Worm (Caenorhabditis elegans): ENCODE data around the gene acr-24.

acr-24 gene

ce11 chrIV:15471430-15471829 lies 25.9 kb upstream of the acr-24 start, which contains the start of gene ntl-11 (continued):
- peak; percentile 96 for TF ChIP-seq nhr-42 (GFP tag; IDR thresholded peaks at IDR 0.05)
- 0 out of 2 replicates have a peak, but pooled peaks have one; percentile 27 for TF ChIP-seq F44E2.7 (GFP tag; IDR thresholded peaks at IDR 0.05)
- TF ChIP-seq lin-38 (GFP tag; IDR thresholded peaks at IDR 0.05), result peak; percentile 100
- peak; percentile 85 for TF ChIP-seq arid-1 (GFP tag; conservative IDR thresholded peaks at IDR 0.05)
- TF ChIP-seq lin-29 (GFP tag; IDR thresholded peaks at IDR 0.05), result peak; percentile 94
- no peak for TF ChIP-seq fos-1 (tag; optimal IDR thresholded peaks at IDR 0.05)
- TF ChIP-seq T26A8.4 (GFP tag; IDR thresholded peaks at IDR 0.05), result peak; percentile 98
- peak; percentile 90 for TF ChIP-seq madf-9 (GFP tag; conservative IDR thresholded peaks at IDR 0.05)
- no peak for TF ChIP-seq lin-39 (tag; optimal IDR thresholded peaks at IDR 0.05)
- TF ChIP-seq mxl-3 (GFP tag; optimal IDR thresholded peaks at IDR 0.05), result peak; percentile 39
- TF ChIP-seq lim-7 (GFP tag; IDR thresholded peaks at IDR 0.05), result peak; percentile 42; the same call in 1 of the 2 replicates
- peak in 1 of 2 experiments; percentile 92 for TF ChIP-seq daf-16 (GFP tag; optimal IDR thresholded peaks at IDR 0.05)
- peak; percentile 66 for TF ChIP-seq daf-16 (tag; optimal IDR thresholded peaks at IDR 0.05)
- no peak for TF ChIP-seq ceh-28 (tag; optimal IDR thresholded peaks at IDR 0.05)

- TF ChIP-seq php-3 (GFP tag; IDR thresholded peaks at IDR 0.05) (peak; percentile 79; the same call in 1 of the 2 replicates), ceh-28 (tag; optimal IDR thresholded peaks at IDR 0.05) (no peak), daf-12 (tag; optimal IDR thresholded peaks at IDR 0.05) (no peak), Y105C5A.15 (GFP tag; IDR thresholded peaks at IDR 0.05) (no peak), hif-1 (tag; optimal IDR thresholded peaks at IDR 0.05) (peak; percentile 12 to 73), Y48G9A.11 (GFP tag; IDR thresholded peaks at IDR 0.05) (no peak), hlh-11 (tag; optimal IDR thresholded peaks at IDR 0.05) (peak; percentile 88), zag-1 (tag; optimal IDR thresholded peaks at IDR 0.05) (no peak), aha-1 (tag) (peak; percentile 99), dmd-8 (GFP tag; IDR thresholded peaks at IDR 0.05) (no peak), T20F7.1 (GFP tag; optimal IDR thresholded peaks at IDR 0.05) (peak; percentile 87), lin-13 (GFP tag; optimal IDR thresholded peaks at IDR 0.05) (peak; percentile 90), F26F4.8 (GFP tag; conservative IDR thresholded peaks at IDR 0.05) (no peak), vab-7 (GFP tag; IDR thresholded peaks at IDR 0.05) (peak; percentile 45), dpl-1 (GFP tag; optimal IDR thresholded peaks at IDR 0.05) (peak; percentile 79), Y75B8A.6 (GFP tag; IDR thresholded peaks at IDR 0.05) (no peak), dmd-9 (GFP tag; IDR thresholded peaks at IDR 0.05) (0 out of 2 replicates have a peak, but pooled peaks have one; percentile 47), D1046.2 (GFP tag; IDR thresholded peaks at IDR 0.05) (no peak), ctbp-1 (GFP tag; IDR thresholded peaks at IDR 0.05) (peak; percentile 81), spr-3 (GFP tag; optimal IDR thresholded peaks at IDR 0.05) (peak; percentile 75), lsy-2 (tag; optimal IDR thresholded peaks at IDR 0.05) (peak; percentile 82 to 96), daf-19 (GFP tag; conservative IDR thresholded peaks at IDR 0.05) (no peak), zip-11 (GFP tag; IDR thresholded peaks at IDR 0.05) (no peak), lir-3 (tag; optimal IDR thresholded peaks at IDR 0.05) (no peak), rbr-2 (tag; optimal IDR thresholded peaks at IDR 0.05) (peak; percentile 93), tra-1 (GFP tag; IDR thresholded peaks at IDR 0.05) (0 out of 2 replicates have a peak, but pooled peaks have one; percentile 27), unc-130 (GFP tag; optimal IDR thresholded peaks at IDR 0.05) (peak; percentile 68), jun-1 (tag; optimal IDR thresholded peaks at IDR 0.05) (peak; percentile 54), sdz-12 (GFP tag; optimal IDR thresholded peaks at IDR 0.05) (no peak), nhr-48 (tag; optimal IDR thresholded peaks at IDR 0.05) (peak; percentile 73), nhr-28 (tag; optimal IDR thresholded peaks at IDR 0.05) (peak; percentile 58), egl-27 (tag; optimal IDR thresholded peaks at IDR 0.05) (no peak), mxl-2 (GFP tag; conservative IDR thresholded peaks at IDR 0.05) (peak; percentile 29; the same call in 1 of the 2 replicates), F44E2.7 (GFP tag; IDR thresholded peaks at IDR 0.05) (no peak), hmg-1.1 (GFP tag; IDR thresholded peaks at IDR 0.05) (peak; percentile 76), snpc-4 (tag; optimal IDR thresholded peaks at IDR 0.05) (peak; percentile 25), madf-5 (GFP tag; IDR thresholded peaks at IDR 0.05) (no peak), nhr-25 (tag; optimal IDR thresholded peaks at IDR 0.05; ENCODE audit: borderline replicate concordance, insufficient read depth) (no peak)
Measured at ce11 chrIV:15472387-15472859, 24.9 kb upstream of the acr-24 start, which contains the start of gene Y73F8A.27. Gene Y73F8A.27, plus strand, starts transcription at chrIV:15472809.

Measured in whole organism, L4 larva.